Worm (Caenorhabditis elegans): ENCODE measurements around the gene raga-1.
A peak's percentile ranks its signal among the peaks of the same experiment; 100 is the strongest.

Gene raga-1

ce11 chrII:11345570-11346029 lies 44.4 kb downstream of the raga-1 start, which contains the start of gene nduf-11 (continued):
- TF ChIP-seq nhr-25 (tag; optimal IDR thresholded peaks at IDR 0.05; ENCODE audit: borderline replicate concordance, insufficient read depth) (no peak), hlh-11 (tag; optimal IDR thresholded peaks at IDR 0.05) (peak; percentile 78), mdl-1 (tag; optimal IDR thresholded peaks at IDR 0.05) (peak in 1 of 2 experiments; percentile 19), dmd-8 (GFP tag; IDR thresholded peaks at IDR 0.05) (no peak), ceh-20 (GFP tag; IDR thresholded peaks at IDR 0.05) (peak; percentile 72), R02D3.7 (tag; optimal IDR thresholded peaks at IDR 0.05) (no peak), duxl-1 (tag; optimal IDR thresholded peaks at IDR 0.05; ENCODE audit: poor library complexity) (peak; percentile 55), skn-1 (tag; optimal IDR thresholded peaks at IDR 0.05) (no peak), tra-1 (GFP tag; IDR thresholded peaks at IDR 0.05) (no peak), nhr-77 (tag; optimal IDR thresholded peaks at IDR 0.05) (peak; percentile 76), zfp-3 (GFP tag; conservative IDR thresholded peaks at IDR 0.05) (peak; percentile 58; the same call in 1 of the 2 replicates), Y105C5A.15 (GFP tag; IDR thresholded peaks at IDR 0.05) (no peak), hif-1 (tag; optimal IDR thresholded peaks at IDR 0.05) (peak in 1 of 2 experiments; percentile 42), attf-4 (tag; optimal IDR thresholded peaks at IDR 0.05) (no peak), sdz-12 (GFP tag; optimal IDR thresholded peaks at IDR 0.05) (no peak), hlh-30 (tag; optimal IDR thresholded peaks at IDR 0.05; ENCODE audit: insufficient read depth) (peak; percentile 85), ZK546.5 (tag; optimal IDR thresholded peaks at IDR 0.05) (no peak), hmg-1.1 (GFP tag; IDR thresholded peaks at IDR 0.05) (peak; percentile 61), Y5F2A.4 (GFP tag; optimal IDR thresholded peaks at IDR 0.05) (no peak), F44E2.7 (GFP tag; IDR thresholded peaks at IDR 0.05) (no peak), Y48G9A.11 (GFP tag; IDR thresholded peaks at IDR 0.05) (no peak), zag-1 (tag; optimal IDR thresholded peaks at IDR 0.05) (no peak), lin-38 (GFP tag; IDR thresholded peaks at IDR 0.05) (peak; percentile 90), ztf-7 (tag; optimal IDR thresholded peaks at IDR 0.05) (peak; percentile 48), mxl-3 (GFP tag; optimal IDR thresholded peaks at IDR 0.05) (no peak), gei-8 (GFP tag; optimal IDR thresholded peaks at IDR 0.05) (no peak), lin-1 (GFP tag; IDR thresholded peaks at IDR 0.05) (no peak), spr-1 (tag; optimal IDR thresholded peaks at IDR 0.05) (peak; percentile 56), zip-11 (GFP tag; IDR thresholded peaks at IDR 0.05) (no peak), fkh-10 (GFP tag; optimal IDR thresholded peaks at IDR 0.05) (peak; percentile 29), ceh-32 (tag; optimal IDR thresholded peaks at IDR 0.05; ENCODE audit: poor library complexity) (no peak), dve-1 (tag; optimal IDR thresholded peaks at IDR 0.05; ENCODE audit: insufficient read depth) (peak; percentile 84), mxl-2 (GFP tag; conservative IDR thresholded peaks at IDR 0.05) (no peak), pha-4 (GFP tag; IDR thresholded peaks at IDR 0.05) (peak; percentile 77; the same call in 1 of the 2 replicates), pha-4 (tag; optimal IDR thresholded peaks at IDR 0.05) (peak; percentile 64), ama-1 (optimal IDR thresholded peaks at IDR 0.05) (peak; percentile 18), aly-2 (tag; optimal IDR thresholded peaks at IDR 0.05) (no peak), ZK337.2 (GFP tag; IDR thresholded peaks at IDR 0.05) (no peak), lin-29 (GFP tag; IDR thresholded peaks at IDR 0.05) (0 out of 2 replicates have a peak, but pooled peaks have one; percentile 41), ceh-82 (tag; optimal IDR thresholded peaks at IDR 0.05) (no peak), madf-5 (GFP tag; IDR thresholded peaks at IDR 0.05) (no peak), F10B5.3 (tag; optimal IDR thresholded peaks at IDR 0.05) (peak; percentile 49), nhr-41 (GFP tag; IDR thresholded peaks at IDR 0.05) (no peak), rbr-2 (tag; optimal IDR thresholded peaks at IDR 0.05) (peak; percentile 77), ces-1 (GFP tag; optimal IDR thresholded peaks at IDR 0.05) (no peak), nhr-28 (tag; optimal IDR thresholded peaks at IDR 0.05) (peak; percentile 51), unc-62 (GFP tag; optimal IDR thresholded peaks at IDR 0.05 in 1 of 2) (peak in 1 of 2 experiments; percentile 89), unc-62 (tag; optimal IDR thresholded peaks at IDR 0.05) (no peak), lir-3 (tag; optimal IDR thresholded peaks at IDR 0.05) (no peak), unc-39 (tag; optimal IDR thresholded peaks at IDR 0.05) (no peak), nhr-111 (GFP tag; optimal IDR thresholded peaks at IDR 0.05) (no peak)

Measured in whole organism, L4 larva.